Worm (Caenorhabditis elegans) whole organism, mixed stage, embryonic: ENCODE data around the gene rpl-34.

ENCODE experiments used
- cnd-1 ChIP-seq: fragments of 200-800 bp; sonication (Bioruptor generic); optimal IDR thresholded peaks from 2 replicates; lab custom pipeline; 2018; ENCODE audit warnings: mild to moderate bottlenecking, missing genetic modification characterization, missing compliant biosample characterization
- elt-1 ChIP-seq: sonication (generic microtip); optimal IDR thresholded peaks from 2 replicates; lab custom pipeline; 2017; ENCODE audit warnings: missing genetic modification characterization, mild to moderate bottlenecking, missing compliant biosample characterization, antibody characterized with exemption, moderate library complexity, borderline replicate concordance; ENCODE audit not compliant: insufficient read depth
- unc-120 ChIP-seq: sonication (generic microtip); optimal IDR thresholded peaks from 2 replicates; lab custom pipeline; 2017; ENCODE audit warnings: missing genetic modification characterization, missing compliant biosample characterization; ENCODE audit not compliant: poor library complexity, severe bottlenecking

DNA sequence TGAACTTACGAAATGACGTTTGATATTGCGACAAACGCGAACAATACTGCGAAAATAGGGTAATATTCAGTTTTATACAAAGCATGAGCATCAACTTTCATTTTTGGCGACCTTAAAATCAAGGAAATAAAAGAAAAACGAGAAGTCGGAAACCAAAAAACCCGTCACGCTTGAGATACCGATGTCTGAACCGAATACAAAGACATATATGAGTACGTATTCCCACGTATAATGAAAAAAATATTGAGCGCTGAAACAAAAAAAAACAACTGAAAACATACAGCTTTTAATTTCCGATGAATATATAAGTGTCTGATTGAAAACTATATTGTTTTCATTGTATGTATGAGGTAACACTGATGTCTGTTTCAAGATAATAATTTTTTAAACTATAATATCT is 39.1 kb upstream of the rpl-34 start, which contains the start of gene sre-18:
- TF ChIP-seq elt-1 (no peak), unc-120 (no peak), cnd-1 (tag; lab: Kevin White, UChicago) (no peak)
